Worm (Caenorhabditis elegans) whole organism, L4 larva: Measurements from ENCODE around the gene chil-11.

ENCODE experiments used
- F37D6.2 ChIP-seq: sonication (generic microtip); optimal IDR thresholded peaks from 2 replicates; lab custom pipeline; 2016; ENCODE audit warnings: mild to moderate bottlenecking, missing genetic modification characterization, missing compliant biosample characterization
- Y105C5A.15 ChIP-seq: fragments of 200-800 bp; sonication (Bioruptor generic); IDR thresholded peaks from 2 replicates; pipeline ENCODE4 v1.3.6; 2022; ENCODE audit warnings: missing genetic modification characterization, missing compliant biosample characterization
- ceh-62 ChIP-seq: sonication (generic microtip); optimal IDR thresholded peaks from 2 replicates; lab custom pipeline; 2017; ENCODE audit warnings: missing biosample characterization, missing genetic modification characterization
- cey-2 ChIP-seq: sonication (generic microtip); optimal IDR thresholded peaks from 3 replicates; lab custom pipeline; 2017; ENCODE audit warnings: missing genetic modification characterization, mild to moderate bottlenecking, missing compliant biosample characterization, antibody characterized with exemption, borderline replicate concordance; ENCODE audit not compliant: insufficient read depth
- daf-12 ChIP-seq: fragments of 150-350 bp; optimal IDR thresholded peaks from 2 replicates; lab custom pipeline; 2014; ENCODE audit warnings: missing biosample characterization, missing genetic modification reagents, missing genetic modification characterization
- daf-16 ChIP-seq, 3 experiments: sonication (generic microtip); optimal IDR thresholded peaks; 2 replicates each; lab custom pipeline; 2016 to 2017; ENCODE audit warnings: missing genetic modification characterization in 3 of 3, missing genetic modification reagents in 3 of 3, mild to moderate bottlenecking in 2 of 3, missing compliant biosample characterization in 2 of 3, missing biosample characterization in 1 of 3, moderate library complexity in 1 of 3
- daf-8 ChIP-seq: fragments of 200-800 bp; sonication (Bioruptor generic); IDR thresholded peaks from 2 replicates; pipeline ENCODE4 v1.3.6; 2022; ENCODE audit warnings: missing genetic modification characterization, missing compliant biosample characterization
- dmd-6 ChIP-seq: fragments of 200-800 bp; sonication (Bioruptor generic); IDR thresholded peaks from 2 replicates; pipeline ENCODE4 v1.3.6; 2022; ENCODE audit warnings: missing genetic modification reagents, missing genetic modification characterization, missing compliant biosample characterization
- dve-1 ChIP-seq: sonication (generic microtip); optimal IDR thresholded peaks from 2 replicates; lab custom pipeline; 2017; ENCODE audit warnings: antibody characterized with exemption, mild to moderate bottlenecking, missing genetic modification characterization, missing compliant biosample characterization; ENCODE audit not compliant: insufficient read depth
- gei-8 ChIP-seq: fragments of 200-800 bp; sonication (Bioruptor generic); optimal IDR thresholded peaks from 2 replicates; lab custom pipeline; 2018; ENCODE audit warnings: mild to moderate bottlenecking, missing genetic modification characterization, missing compliant biosample characterization
- hif-1 ChIP-seq, 2 experiments: sonication (generic microtip); optimal IDR thresholded peaks; 2 replicates each; lab custom pipeline; 2016 to 2017; ENCODE audit warnings: missing compliant biosample characterization in 2 of 2, missing genetic modification characterization in 2 of 2, missing genetic modification reagents in 2 of 2, missing genotype in 2 of 2, mild to moderate bottlenecking in 1 of 2
- hlh-11 ChIP-seq: fragments of 200-800 bp; sonication (Bioruptor generic); optimal IDR thresholded peaks from 2 replicates; lab custom pipeline; 2018; ENCODE audit warnings: mild to moderate bottlenecking, missing genetic modification characterization, missing compliant biosample characterization
- hmg-1.1 ChIP-seq: fragments of 200-800 bp; sonication (Bioruptor generic); IDR thresholded peaks from 2 replicates; pipeline ENCODE4 v1.3.6; 2022; ENCODE audit warnings: missing genetic modification reagents, missing genetic modification characterization, missing compliant biosample characterization
- lin-1 ChIP-seq: fragments of 200-800 bp; sonication (Bioruptor generic); IDR thresholded peaks from 2 replicates; pipeline ENCODE4 v1.3.6; 2022; ENCODE audit warnings: missing genetic modification reagents, missing genetic modification characterization, missing compliant biosample characterization
- lin-38 ChIP-seq: fragments of 200-800 bp; sonication (Bioruptor generic); IDR thresholded peaks from 2 replicates; pipeline ENCODE4 v1.3.6; 2022; ENCODE audit warnings: missing genetic modification reagents, missing genetic modification characterization, missing compliant biosample characterization
- lsy-2 ChIP-seq, 2 experiments: fragments of 150-350 bp in 1 of 2; sonication (generic microtip) in 1 of 2; optimal IDR thresholded peaks; 2 replicates each; lab custom pipeline; 2014 to 2017; ENCODE audit warnings: missing biosample characterization in 2 of 2, missing genetic modification characterization in 2 of 2
- mdl-1 ChIP-seq, 2 experiments: fragments of 150-350 bp in 1 of 2; sonication (generic microtip) in 1 of 2; optimal IDR thresholded peaks; 2 replicates each; lab custom pipeline; 2014 to 2017; ENCODE audit warnings: missing biosample characterization in 2 of 2, missing genetic modification characterization in 2 of 2
- mep-1 ChIP-seq: fragments of 150-350 bp; sonication (generic microtip); optimal IDR thresholded peaks from 3 replicates; lab custom pipeline; 2014; ENCODE audit warnings: missing biosample characterization, missing genetic modification characterization
- mes-2 ChIP-seq: sonication (generic microtip); optimal IDR thresholded peaks from 2 replicates; lab custom pipeline; 2016; ENCODE audit warnings: missing genotype, mild to moderate bottlenecking, missing genetic modification characterization, missing compliant biosample characterization; ENCODE audit not compliant: poor library complexity, severe bottlenecking
- mxl-3 ChIP-seq: fragments of 200-800 bp; sonication (Bioruptor generic); optimal IDR thresholded peaks from 2 replicates; lab custom pipeline; 2018; ENCODE audit warnings: mild to moderate bottlenecking, missing genetic modification characterization, missing compliant biosample characterization
- nhr-111 ChIP-seq: fragments of 200-800 bp; sonication (Bioruptor generic); optimal IDR thresholded peaks from 2 replicates; lab custom pipeline; 2018; ENCODE audit warnings: mild to moderate bottlenecking, missing genetic modification characterization, missing compliant biosample characterization
- nhr-25 ChIP-seq: sonication (generic microtip); optimal IDR thresholded peaks from 2 replicates; lab custom pipeline; 2017; ENCODE audit warnings: missing genetic modification characterization, mild to moderate bottlenecking, missing compliant biosample characterization, antibody characterized with exemption, moderate library complexity, borderline replicate concordance; ENCODE audit not compliant: insufficient read depth
- nhr-28 ChIP-seq: fragments of 150-350 bp; optimal IDR thresholded peaks from 2 replicates; lab custom pipeline; 2014; ENCODE audit warnings: missing biosample characterization, missing genetic modification characterization
- nhr-48 ChIP-seq: sonication (generic microtip); optimal IDR thresholded peaks from 2 replicates; lab custom pipeline; 2016; ENCODE audit warnings: mild to moderate bottlenecking, missing genetic modification characterization, missing compliant biosample characterization
- nhr-6 ChIP-seq: fragments of 150-350 bp; optimal IDR thresholded peaks from 2 replicates; lab custom pipeline; 2014; ENCODE audit warnings: missing biosample characterization, missing genetic modification characterization
- nhr-77 ChIP-seq: fragments of 150-350 bp; optimal IDR thresholded peaks from 2 replicates; lab custom pipeline; 2014; ENCODE audit warnings: missing biosample characterization, missing genetic modification characterization
- pha-4 ChIP-seq, 2 experiments: fragments of 150-350 bp in 1 of 2; fragments of 200-800 bp in 1 of 2; sonication (Bioruptor generic) in 1 of 2; IDR thresholded peaks in 1 of 2; optimal IDR thresholded peaks in 1 of 2; 2 replicates each; pipeline versions ENCODE4 v1.3.6 to Lab custom; 2014 to 2022; ENCODE audit warnings: missing genetic modification characterization in 2 of 2, missing genetic modification reagents in 2 of 2, missing biosample characterization in 1 of 2, missing compliant biosample characterization in 1 of 2
- pqm-1 ChIP-seq: sonication (generic microtip); optimal IDR thresholded peaks from 2 replicates; lab custom pipeline; 2017; ENCODE audit warnings: missing biosample characterization, missing genetic modification characterization
- rbr-2 ChIP-seq: sonication (generic microtip); optimal IDR thresholded peaks from 2 replicates; lab custom pipeline; 2016; ENCODE audit warnings: missing genotype, missing genetic modification characterization, missing compliant biosample characterization
- spr-3 ChIP-seq: fragments of 200-800 bp; sonication (Bioruptor generic); optimal IDR thresholded peaks from 2 replicates; lab custom pipeline; 2018; ENCODE audit warnings: mild to moderate bottlenecking, missing genetic modification characterization, missing compliant biosample characterization
- tag-97 ChIP-seq: fragments of 200-800 bp; sonication (Bioruptor generic); IDR thresholded peaks from 2 replicates; pipeline ENCODE4 v1.3.6; 2022; ENCODE audit warnings: missing genetic modification characterization, missing compliant biosample characterization
- unc-130 ChIP-seq: sonication (generic microtip); optimal IDR thresholded peaks from 2 replicates; lab custom pipeline; 2016; ENCODE audit warnings: missing genetic modification reagents, missing genetic modification characterization, missing compliant biosample characterization
- unc-62 ChIP-seq, 3 experiments: fragments of 150-350 bp in 1 of 3; sonication (generic microtip); optimal IDR thresholded peaks in 2 of 3; peaks in 1 of 3; 1 replicate in 1 of 3; 2 replicates in 2 of 3; lab custom pipeline; 2014 to 2017; ENCODE audit warnings: missing biosample characterization in 3 of 3, missing genetic modification characterization in 3 of 3, missing genetic modification reagents in 3 of 3, missing genotype in 1 of 3
- zfp-2 ChIP-seq: sonication (generic microtip); optimal IDR thresholded peaks from 2 replicates; lab custom pipeline; 2016; ENCODE audit warnings: mild to moderate bottlenecking, missing genetic modification characterization, missing compliant biosample characterization

Gene chil-11

ce11 chrIV:5744114-5744513 lies 3.0 kb downstream of the chil-11 start, which contains the start of gene C45E5.1:
Gene C45E5.1, plus strand, starts transcription at chrIV:5744403.
- no peak for TF ChIP-seq ceh-62 (tag; lab: Kevin White, UChicago)
- no peak for TF ChIP-seq daf-12 (tag; lab: Kevin White, UChicago)
- TF ChIP-seq dve-1: peak; percentile 17
- peak; percentile 67 for TF ChIP-seq nhr-28 (tag; lab: Kevin White, UChicago)
- TF ChIP-seq nhr-77: peak; percentile 10
- TF ChIP-seq hmg-1.1: no peak
- TF ChIP-seq daf-16 (GFP tag; optimal IDR thresholded peaks at IDR 0.05; lab: Kevin White, UChicago): no peak
- TF ChIP-seq daf-16 (tag; optimal IDR thresholded peaks at IDR 0.05; lab: Kevin White, UChicago): peak; percentile 56
- no peak for TF ChIP-seq tag-97 (GFP tag; lab: Robert Waterston, UW)
- TF ChIP-seq pqm-1: peak; percentile 2
- peak; percentile 40; the same call in 1 of the 2 replicates for TF ChIP-seq dmd-6 (GFP tag; lab: Robert Waterston, UW)

DNA sequence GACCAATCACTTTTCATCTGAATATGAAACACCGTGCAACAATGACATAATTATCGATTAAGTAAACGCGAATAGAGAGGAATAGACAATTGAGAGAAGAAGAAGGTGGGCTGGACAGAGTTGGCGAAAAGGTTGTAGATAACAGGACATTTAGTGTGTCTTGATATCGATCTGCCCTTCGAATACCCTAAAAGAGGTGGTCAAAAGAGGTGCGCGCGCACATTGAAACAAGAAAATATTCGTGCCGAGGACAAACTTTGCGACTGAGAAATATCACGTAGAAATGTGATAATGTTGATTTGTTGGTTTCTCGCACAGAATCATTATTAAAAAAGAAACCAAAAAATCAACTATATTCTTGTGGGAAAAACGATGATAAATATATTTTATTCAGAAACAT lies 8.7 kb downstream of the chil-11 start:
- TF ChIP-seq nhr-25 (peak; percentile 32), daf-16 (GFP tag; optimal IDR thresholded peaks at IDR 0.05; lab: Kevin White, UChicago) (no peak), daf-16 (tag; optimal IDR thresholded peaks at IDR 0.05; lab: Kevin White, UChicago) (peak; percentile 40), daf-12 (tag; lab: Kevin White, UChicago) (no peak), dve-1 (peak; percentile 53), unc-62 (GFP tag; optimal IDR thresholded peaks at IDR 0.05 in 1 of 2; lab: Kevin White, UChicago) (peak in 1 of 2 experiments; percentile 82), unc-62 (tag; optimal IDR thresholded peaks at IDR 0.05; lab: Kevin White, UChicago) (no peak), dmd-6 (GFP tag; lab: Robert Waterston, UW) (peak; percentile 52), Y105C5A.15 (GFP tag; lab: Robert Waterston, UW) (no peak), hif-1 (tag; optimal IDR thresholded peaks at IDR 0.05; lab: Kevin White, UChicago) (peak in 1 of 2 experiments; percentile 39), zfp-2 (tag; lab: Kevin White, UChicago) (no peak), hmg-1.1 (no peak), nhr-48 (tag; lab: Kevin White, UChicago) (peak; percentile 34), nhr-6 (peak; percentile 31), hlh-11 (tag; lab: Kevin White, UChicago) (peak; percentile 33)

- no peak for TF ChIP-seq nhr-111 (GFP tag; lab: Kevin White, UChicago)
- no peak for TF ChIP-seq unc-130 (GFP tag; lab: Kevin White, UChicago)
- no peak for TF ChIP-seq F37D6.2
- TF ChIP-seq hmg-1.1: no peak
- no peak for TF ChIP-seq lin-1 (GFP tag; lab: Robert Waterston, UW)
- TF ChIP-seq dmd-6 (GFP tag; lab: Robert Waterston, UW): no peak
- no peak for TF ChIP-seq gei-8 (GFP tag; lab: Kevin White, UChicago)
- no peak for TF ChIP-seq rbr-2
- TF ChIP-seq, all 104 proteins: peak for 0
These were observed 10.9 kb downstream of the chil-11 start for ce11 chrIV:5751997-5752396.

ce11 chrIV:5752704-5753103 lies 11.6 kb downstream of the chil-11 start:
- TF ChIP-seq pha-4 (GFP tag; IDR thresholded peaks at IDR 0.05; lab: Robert Waterston, UW) (no peak), pha-4 (tag; optimal IDR thresholded peaks at IDR 0.05; lab: Kevin White, UChicago) (no peak), unc-62 (GFP tag; optimal IDR thresholded peaks at IDR 0.05 in 1 of 2; lab: Kevin White, UChicago) (peak in 1 of 2 experiments; percentile 60), unc-62 (tag; optimal IDR thresholded peaks at IDR 0.05; lab: Kevin White, UChicago) (no peak), lin-38 (GFP tag; lab: Robert Waterston, UW) (0 out of 2 replicates have a peak, but pooled peaks have one; percentile 4)

DNA sequence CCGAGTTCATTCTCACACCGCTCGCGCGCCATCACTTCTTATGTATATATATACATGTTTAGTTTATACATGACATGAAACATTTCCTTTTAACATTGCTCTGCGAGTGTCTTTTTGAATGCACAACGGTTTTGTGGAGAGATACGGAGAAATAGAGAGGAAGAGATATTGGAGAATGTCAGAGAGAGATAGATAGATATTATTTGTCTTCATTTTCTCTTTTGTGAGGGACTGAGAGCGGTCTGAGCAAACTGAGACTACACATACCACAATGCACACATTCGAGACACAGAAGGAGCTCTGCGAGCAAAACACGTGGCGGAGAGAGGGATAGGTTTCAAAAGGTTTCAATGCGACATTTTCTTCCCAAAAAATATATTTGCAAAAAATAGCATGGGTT lies 12.1 kb downstream of the chil-11 start:
- TF ChIP-seq nhr-77 (peak; percentile 51), unc-62 (GFP tag; optimal IDR thresholded peaks at IDR 0.05 in 1 of 2; lab: Kevin White, UChicago) (peak in 1 of 2 experiments; percentile 8), unc-62 (tag; optimal IDR thresholded peaks at IDR 0.05; lab: Kevin White, UChicago) (no peak), hif-1 (tag; optimal IDR thresholded peaks at IDR 0.05; lab: Kevin White, UChicago) (peak in 1 of 2 experiments; percentile 25), nhr-28 (tag; lab: Kevin White, UChicago) (peak; percentile 66), lsy-2 (tag; optimal IDR thresholded peaks at IDR 0.05; lab: Kevin White, UChicago) (peak in 1 of 2 experiments; percentile 6), mep-1 (peak; percentile 1), spr-3 (no peak), nhr-25 (no peak), mdl-1 (tag; optimal IDR thresholded peaks at IDR 0.05; lab: Kevin White, UChicago) (peak in 1 of 2 experiments; percentile 55), cey-2 (tag; lab: Kevin White, UChicago) (no peak), daf-8 (GFP tag; lab: Robert Waterston, UW) (no peak), mxl-3 (GFP tag; lab: Kevin White, UChicago) (no peak), mes-2 (tag; lab: Kevin White, UChicago) (peak; percentile 1)
- TF ChIP-seq, all 104 proteins: peak for 8
